Worm (Caenorhabditis elegans): ENCODE measurements around the gene syf-2.

The syf-2 gene

ce11 chrIII:7116615-7117252 is 45.2 kb downstream of the syf-2 start (continued):
- no peak for TF ChIP-seq ceh-82 (tag; optimal IDR thresholded peaks at IDR 0.05)
- no peak for TF ChIP-seq duxl-1 (tag; optimal IDR thresholded peaks at IDR 0.05; ENCODE audit: poor library complexity)
- no peak for TF ChIP-seq daf-19 (GFP tag; conservative IDR thresholded peaks at IDR 0.05)
- TF ChIP-seq F26F4.8 (GFP tag; conservative IDR thresholded peaks at IDR 0.05) = no peak
- TF ChIP-seq zip-11 (GFP tag; IDR thresholded peaks at IDR 0.05) = no peak
- 0 out of 2 replicates have a peak, but pooled peaks have one; percentile 26 for TF ChIP-seq lin-1 (GFP tag; IDR thresholded peaks at IDR 0.05)
- TF ChIP-seq rbr-2 (tag; optimal IDR thresholded peaks at IDR 0.05) = peak; percentile 34
- no peak for TF ChIP-seq egl-27 (tag; optimal IDR thresholded peaks at IDR 0.05)
- no peak for TF ChIP-seq D1046.2 (GFP tag; IDR thresholded peaks at IDR 0.05)
- peak; percentile 16 for TF ChIP-seq ztf-7 (tag; optimal IDR thresholded peaks at IDR 0.05)
- no peak for TF ChIP-seq saeg-2 (GFP tag; IDR thresholded peaks at IDR 0.05)
- TF ChIP-seq pha-4 (GFP tag; IDR thresholded peaks at IDR 0.05) = no peak
- TF ChIP-seq pha-4 (tag; optimal IDR thresholded peaks at IDR 0.05) = no peak
- TF ChIP-seq hlh-11 (tag; optimal IDR thresholded peaks at IDR 0.05) = peak; percentile 81
- no peak for TF ChIP-seq nhr-76 (tag; optimal IDR thresholded peaks at IDR 0.05)
- TF ChIP-seq lin-15B (tag; optimal IDR thresholded peaks at IDR 0.05) = no peak
- peak; percentile 31 for TF ChIP-seq nhr-77 (tag; optimal IDR thresholded peaks at IDR 0.05)
- no peak for TF ChIP-seq F44E2.7 (GFP tag; IDR thresholded peaks at IDR 0.05)
- peak; percentile 61 for TF ChIP-seq hmg-1.1 (GFP tag; IDR thresholded peaks at IDR 0.05)
- peak; percentile 9 for TF ChIP-seq nhr-11 (tag; optimal IDR thresholded peaks at IDR 0.05)
- no peak for TF ChIP-seq vab-7 (GFP tag; IDR thresholded peaks at IDR 0.05)
- peak; percentile 94 for TF ChIP-seq hlh-30 (tag; optimal IDR thresholded peaks at IDR 0.05; ENCODE audit: insufficient read depth)
- no peak for TF ChIP-seq mdt-29 (GFP tag; IDR thresholded peaks at IDR 0.05)
- TF ChIP-seq zfp-2 (tag; optimal IDR thresholded peaks at IDR 0.05) = no peak
- TF ChIP-seq T20F7.1 (GFP tag; optimal IDR thresholded peaks at IDR 0.05) = no peak
- TF ChIP-seq mep-1 (tag; optimal IDR thresholded peaks at IDR 0.05) = peak; percentile 79
- no peak for TF ChIP-seq T26A8.4 (GFP tag; IDR thresholded peaks at IDR 0.05)
- no peak for TF ChIP-seq daf-8 (GFP tag; IDR thresholded peaks at IDR 0.05)

- TF ChIP-seq nhr-11 (tag; optimal IDR thresholded peaks at IDR 0.05) = peak; percentile 34
- TF ChIP-seq lsy-2 (tag; optimal IDR thresholded peaks at IDR 0.05) = peak in 1 of 2 experiments; percentile 44
- TF ChIP-seq madf-5 (GFP tag; IDR thresholded peaks at IDR 0.05) = no peak
- no peak for TF ChIP-seq fos-1 (tag; optimal IDR thresholded peaks at IDR 0.05)
- TF ChIP-seq ces-1 (GFP tag; optimal IDR thresholded peaks at IDR 0.05) = peak; percentile 7
- TF ChIP-seq egl-43 (GFP tag; IDR thresholded peaks at IDR 0.05) = 0 out of 2 replicates have a peak, but pooled peaks have one; percentile 45
These were observed 46.9 kb downstream of the syf-2 start, which contains the start of gene nhr-10 for ce11 chrIII:7114952-7115488. Gene nhr-10 (minus strand): TSS chrIII:7115438.

ce11 chrIII:7112285-7112684 is 49.6 kb downstream of the syf-2 start:
- TF ChIP-seq lin-38 (GFP tag; IDR thresholded peaks at IDR 0.05) (no peak), Y105C5A.15 (GFP tag; IDR thresholded peaks at IDR 0.05) (no peak), lin-39 (tag; optimal IDR thresholded peaks at IDR 0.05) (no peak), unc-130 (GFP tag; optimal IDR thresholded peaks at IDR 0.05) (no peak), unc-62 (GFP tag; optimal IDR thresholded peaks at IDR 0.05 in 1 of 2) (peak in 1 of 2 experiments; percentile 91), unc-62 (tag; optimal IDR thresholded peaks at IDR 0.05) (no peak), nhr-25 (tag; optimal IDR thresholded peaks at IDR 0.05; ENCODE audit: borderline replicate concordance, insufficient read depth) (no peak), dmd-9 (GFP tag; IDR thresholded peaks at IDR 0.05) (no peak), nhr-102 (tag; optimal IDR thresholded peaks at IDR 0.05) (no peak)

All from whole organism, L4 larva.